Fruit fly (Drosophila melanogaster) whole organism, pupa: ENCODE measurements around the gene CG14259.

Experiments
- CG10348 ChIP-seq: fragments of 200-800 bp; sonication (Bioruptor generic); IDR thresholded peaks from 2 replicates; pipeline ENCODE4 v1.3.6; 2022; ENCODE audit warnings: missing biosample characterization, missing genetic modification characterization
- CG12605 ChIP-seq: fragments of 200-800 bp; sonication (Bioruptor generic); IDR thresholded peaks from 2 replicates; pipeline ENCODE4 v1.3.6; 2022; ENCODE audit warnings: missing biosample characterization, missing genetic modification characterization
- CG13204 ChIP-seq: fragments of 200-800 bp; sonication (Bioruptor generic); optimal IDR thresholded peaks from 2 replicates; lab custom pipeline; 2018; ENCODE audit warnings: missing biosample characterization, mild to moderate bottlenecking, missing genetic modification characterization, moderate library complexity
- CG14655 ChIP-seq: fragments of 200-800 bp; sonication (Bioruptor generic); optimal IDR thresholded peaks from 3 replicates; lab custom pipeline; 2017; ENCODE audit warnings: mild to moderate bottlenecking, missing biosample characterization, missing genetic modification reagents, missing genetic modification characterization
- CG15710 ChIP-seq: fragments of 200-800 bp; sonication (Bioruptor generic); optimal IDR thresholded peaks from 2 replicates; lab custom pipeline; 2018; ENCODE audit warnings: missing biosample characterization, mild to moderate bottlenecking, missing genetic modification characterization, moderate library complexity
- CG17806 ChIP-seq: fragments of 200-800 bp; sonication (Bioruptor generic); optimal IDR thresholded peaks from 2 replicates; lab custom pipeline; 2018; ENCODE audit warnings: missing biosample characterization, mild to moderate bottlenecking, missing genetic modification characterization, moderate library complexity
- CG32121 ChIP-seq: fragments of 200-800 bp; sonication (Bioruptor generic); IDR thresholded peaks from 2 replicates; pipeline ENCODE4 v1.3.6; 2022; ENCODE audit warnings: missing biosample characterization, missing genetic modification characterization
- CG34367 ChIP-seq: fragments of 200-800 bp; sonication (Bioruptor generic); optimal IDR thresholded peaks from 2 replicates; lab custom pipeline; 2018; ENCODE audit warnings: missing biosample characterization, mild to moderate bottlenecking, missing genetic modification characterization
- CG4496 ChIP-seq: fragments of 200-800 bp; sonication (Bioruptor generic); IDR thresholded peaks from 3 replicates; pipeline ENCODE4 v1.3.6; 2022; ENCODE audit warnings: missing biosample characterization, missing genetic modification characterization
- CG8159 ChIP-seq: fragments of 200-800 bp; sonication (Bioruptor generic); optimal IDR thresholded peaks from 3 replicates; lab custom pipeline; 2018; ENCODE audit warnings: missing biosample characterization, mild to moderate bottlenecking, missing genetic modification characterization, moderate library complexity
- CG8301 ChIP-seq: fragments of 200-800 bp; sonication (Bioruptor generic); optimal IDR thresholded peaks from 2 replicates; lab custom pipeline; 2018; ENCODE audit warnings: missing biosample characterization, mild to moderate bottlenecking, missing genetic modification characterization
- CG9948 ChIP-seq: fragments of 200-800 bp; sonication (Bioruptor generic); optimal IDR thresholded peaks from 2 replicates; lab custom pipeline; 2018; ENCODE audit warnings: missing biosample characterization, mild to moderate bottlenecking, missing genetic modification characterization, moderate library complexity
- D1 ChIP-seq: fragments of 200-800 bp; sonication (Bioruptor generic); optimal IDR thresholded peaks from 2 replicates; lab custom pipeline; 2018; ENCODE audit warnings: missing biosample characterization, mild to moderate bottlenecking, missing genetic modification characterization, moderate library complexity
- EcR ChIP-seq: fragments of 200-800 bp; sonication (Bioruptor generic); optimal IDR thresholded peaks from 3 replicates; lab custom pipeline; 2019; ENCODE audit warnings: missing biosample characterization, missing genetic modification characterization, mild to moderate bottlenecking, moderate library complexity, missing genetic modification reagents
- Ets98B ChIP-seq: fragments of 200-800 bp; sonication (Bioruptor generic); IDR thresholded peaks from 2 replicates; pipeline ENCODE4 v1.3.6; 2022; ENCODE audit warnings: missing biosample characterization, missing genetic modification characterization
- Pif1A ChIP-seq: fragments of 200-800 bp; sonication (Bioruptor generic); optimal IDR thresholded peaks from 3 replicates; lab custom pipeline; 2016; ENCODE audit warnings: missing biosample characterization, missing genetic modification characterization
- Pif1B ChIP-seq: fragments of 200-800 bp; sonication (Bioruptor generic); optimal IDR thresholded peaks from 3 replicates; lab custom pipeline; 2016; ENCODE audit warnings: missing biosample characterization, missing genetic modification characterization
- Snoo ChIP-seq: fragments of 200-800 bp; sonication (Bioruptor generic); optimal IDR thresholded peaks from 3 replicates; lab custom pipeline; 2017; ENCODE audit warnings: missing biosample characterization, mild to moderate bottlenecking, missing genetic modification characterization, inconsistent platforms
- fd96Ca ChIP-seq: fragments of 200-800 bp; sonication (Bioruptor generic); IDR thresholded peaks from 3 replicates; pipeline ENCODE4 v1.3.6; 2022; ENCODE audit warnings: missing biosample characterization, missing genetic modification characterization
- gl ChIP-seq: fragments of 200-800 bp; sonication (Bioruptor generic); optimal IDR thresholded peaks from 2 replicates; lab custom pipeline; 2018; ENCODE audit warnings: missing biosample characterization, mild to moderate bottlenecking, missing genetic modification characterization
- rn ChIP-seq: fragments of 200-800 bp; sonication (Bioruptor generic); IDR thresholded peaks from 2 replicates; pipeline ENCODE4 v1.3.6; 2022; ENCODE audit warnings: missing biosample characterization, missing genetic modification characterization

CG14259 gene

dm6 chr3R:27067362-27067761 lies 27.0 kb upstream of the CG14259 start:
- TF ChIP-seq CG9948 (tag; lab: Kevin White, UChicago): no peak
- TF ChIP-seq CG12605 (GFP tag; lab: Robert Waterston, UW): no peak
- no peak for TF ChIP-seq gl (tag; lab: Kevin White, UChicago)
- TF ChIP-seq rn (GFP tag; lab: Robert Waterston, UW): no peak
- TF ChIP-seq fd96Ca: no peak
- no peak for TF ChIP-seq CG8159 (tag; lab: Kevin White, UChicago)
- TF ChIP-seq CG15710 (tag; lab: Kevin White, UChicago): no peak
- TF ChIP-seq CG17806 (tag; lab: Kevin White, UChicago): no peak
- TF ChIP-seq CG14655: no peak
- no peak for TF ChIP-seq Snoo (tag; lab: Kevin White, UChicago)
- TF ChIP-seq EcR (GFP tag; lab: Kevin White, UChicago): no peak
- no peak for TF ChIP-seq CG34367 (tag; lab: Kevin White, UChicago)
- TF ChIP-seq CG8301 (tag; lab: Kevin White, UChicago): no peak
- TF ChIP-seq Ets98B (GFP tag; lab: Robert Waterston, UW): no peak
- no peak for TF ChIP-seq Pif1A (GFP tag; lab: Kevin White, UChicago)
- no peak for TF ChIP-seq CG4496 (GFP tag; lab: Robert Waterston, UW)
- no peak for TF ChIP-seq D1 (tag; lab: Kevin White, UChicago)

dm6 chr3R:27069201-27069600 lies 25.1 kb upstream of the CG14259 start:
- TF ChIP-seq fd96Ca: peak; percentile 33; the same call in 1 of the 3 replicates
- no peak for TF ChIP-seq rn (GFP tag; lab: Robert Waterston, UW)
- no peak for TF ChIP-seq Snoo (tag; lab: Kevin White, UChicago)
- peak; percentile 66 for TF ChIP-seq gl (tag; lab: Kevin White, UChicago)
- TF ChIP-seq CG10348 (GFP tag; lab: Robert Waterston, UW): no peak
- TF ChIP-seq CG32121 (GFP tag; lab: Robert Waterston, UW): no peak
- peak; percentile 36; the same call in 1 of the 2 replicates for TF ChIP-seq CG12605 (GFP tag; lab: Robert Waterston, UW)
- TF ChIP-seq Ets98B (GFP tag; lab: Robert Waterston, UW): peak; percentile 26; the same call in 1 of the 2 replicates
- peak; percentile 34 for TF ChIP-seq CG8159 (tag; lab: Kevin White, UChicago)
- peak; percentile 57 for TF ChIP-seq CG34367 (tag; lab: Kevin White, UChicago)
- no peak for TF ChIP-seq CG13204 (GFP tag; lab: Kevin White, UChicago)
- no peak for TF ChIP-seq Pif1B (GFP tag; lab: Kevin White, UChicago)
- TF ChIP-seq CG4496 (GFP tag; lab: Robert Waterston, UW): 0 out of 3 replicates have a peak, but pooled peaks have one; percentile 33
- peak; percentile 44 for TF ChIP-seq Pif1A (GFP tag; lab: Kevin White, UChicago)

dm6 chr3R:27069810-27070625 lies 24.3 kb upstream of the CG14259 start, which contains the start of gene spz:
Gene spz, minus strand, starts transcription at chr3R:27070070.
- TF ChIP-seq CG14655: no peak
- TF ChIP-seq fd96Ca: peak; percentile 54; the same call in 1 of the 3 replicates
- peak; percentile 48 for TF ChIP-seq EcR (GFP tag; lab: Kevin White, UChicago)
- peak; percentile 38; the same call in 1 of the 2 replicates for TF ChIP-seq CG12605 (GFP tag; lab: Robert Waterston, UW)
- peak; percentile 5 for TF ChIP-seq Pif1B (GFP tag; lab: Kevin White, UChicago)
- no peak for TF ChIP-seq CG10348 (GFP tag; lab: Robert Waterston, UW)
- TF ChIP-seq Ets98B (GFP tag; lab: Robert Waterston, UW): peak; percentile 47; the same call in 1 of the 2 replicates
- peak; percentile 69 for TF ChIP-seq CG4496 (GFP tag; lab: Robert Waterston, UW)
- TF ChIP-seq Pif1A (GFP tag; lab: Kevin White, UChicago): no peak
- no peak for TF ChIP-seq CG8301 (tag; lab: Kevin White, UChicago)
- TF ChIP-seq CG9948 (tag; lab: Kevin White, UChicago): no peak
- TF ChIP-seq CG34367 (tag; lab: Kevin White, UChicago): no peak
- no peak for TF ChIP-seq gl (tag; lab: Kevin White, UChicago)
- no peak for TF ChIP-seq CG17806 (tag; lab: Kevin White, UChicago)
- peak; percentile 100 for TF ChIP-seq CG13204 (GFP tag; lab: Kevin White, UChicago)

dm6 chr3R:27070906-27071498 lies 23.3 kb upstream of the CG14259 start:
- TF ChIP-seq CG4496 (GFP tag; lab: Robert Waterston, UW) (peak; percentile 47; the same call in 1 of the 3 replicates), Ets98B (GFP tag; lab: Robert Waterston, UW) (peak; percentile 17; the same call in 1 of the 2 replicates), fd96Ca (no peak), CG32121 (GFP tag; lab: Robert Waterston, UW) (peak; percentile 55; the same call in 1 of the 2 replicates)

- TF ChIP-seq CG9948 (tag; lab: Kevin White, UChicago) (no peak), CG4496 (GFP tag; lab: Robert Waterston, UW) (0 out of 3 replicates have a peak, but pooled peaks have one; percentile 34), CG12605 (GFP tag; lab: Robert Waterston, UW) (0 out of 2 replicates have a peak, but pooled peaks have one; percentile 34)
Observed at dm6 chr3R:27075694-27076093, 18.6 kb upstream of the CG14259 start, which contains the start of gene CG14257. Gene CG14257, plus strand, starts transcription at chr3R:27075870.
